Worm (Caenorhabditis elegans) whole organism, early embryonic: ENCODE data around the gene asp-16.

Experiments used
- B0310.2 ChIP-seq: sonication (generic microtip); optimal IDR thresholded peaks from 2 replicates; lab custom pipeline; 2016; ENCODE audit warnings: mild to moderate bottlenecking, missing genetic modification characterization, missing compliant biosample characterization
- F13C5.2 ChIP-seq: sonication (generic microtip); optimal IDR thresholded peaks from 2 replicates; lab custom pipeline; 2017; ENCODE audit warnings: mild to moderate bottlenecking, missing genetic modification characterization, inconsistent platforms, missing compliant biosample characterization
- ama-1 ChIP-seq: fragments of 150-350 bp; optimal IDR thresholded peaks from 2 replicates; lab custom pipeline; 2014
- ets-7 ChIP-seq: sonication (generic microtip); optimal IDR thresholded peaks from 2 replicates; lab custom pipeline; 2016; ENCODE audit warnings: missing genotype, missing genetic modification characterization, missing compliant biosample characterization
- flt-1 ChIP-seq: fragments of 200-800 bp; sonication (Bioruptor generic); IDR thresholded peaks from 2 replicates; pipeline ENCODE4 v1.3.6; 2022; ENCODE audit warnings: missing genetic modification characterization, missing compliant biosample characterization
- hmg-4 ChIP-seq: fragments of 200-800 bp; sonication (Bioruptor generic); optimal IDR thresholded peaks from 2 replicates; lab custom pipeline; 2018; ENCODE audit warnings: mild to moderate bottlenecking, missing genetic modification characterization, missing compliant biosample characterization
- hnd-1 ChIP-seq: sonication (generic microtip); optimal IDR thresholded peaks from 2 replicates; lab custom pipeline; 2016; ENCODE audit warnings: missing genetic modification characterization, missing compliant biosample characterization
- tbx-37 ChIP-seq: fragments of 200-800 bp; sonication (Bioruptor generic); conservative IDR thresholded peaks from 2 replicates; pipeline ENCODE4 v1.3.6; 2022; ENCODE audit warnings: missing genetic modification reagents, missing genetic modification characterization, missing compliant biosample characterization
- tra-4 ChIP-seq: sonication (generic microtip); optimal IDR thresholded peaks from 2 replicates; lab custom pipeline; 2017; ENCODE audit warnings: missing genetic modification characterization, missing compliant biosample characterization

DNA sequence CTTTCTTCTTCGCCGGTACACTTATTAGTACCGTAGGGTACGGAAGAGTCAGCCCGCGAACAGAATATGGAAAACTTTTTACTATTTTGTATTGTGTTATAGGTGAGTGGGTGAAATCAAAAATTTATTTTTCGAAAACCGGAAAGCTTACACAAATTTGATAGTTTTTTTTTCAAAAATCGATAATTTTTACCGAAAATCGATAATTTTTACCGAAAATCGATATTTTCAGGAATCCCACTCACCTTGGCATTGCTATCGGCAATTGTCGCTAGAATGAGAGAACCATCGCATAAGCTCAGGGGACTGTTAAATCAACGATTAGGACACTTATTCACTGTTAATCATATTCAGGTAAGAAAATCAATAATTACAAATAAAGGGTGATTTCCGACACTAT, 20.9 kb upstream of the asp-16 start:
- TF ChIP-seq ama-1 (lab: Kevin White, UChicago) (no peak), tra-4 (tag; lab: Kevin White, UChicago) (no peak), hmg-4 (GFP tag; lab: Kevin White, UChicago) (no peak), ets-7 (tag; lab: Kevin White, UChicago) (no peak), F13C5.2 (tag; lab: Kevin White, UChicago) (no peak), flt-1 (GFP tag; lab: Robert Waterston, UW) (no peak), hnd-1 (tag; lab: Kevin White, UChicago) (no peak), tbx-37 (GFP tag; lab: Robert Waterston, UW) (no peak), B0310.2 (tag; lab: Kevin White, UChicago) (no peak)
